Fruit fly (Drosophila melanogaster): ENCODE measurements around the gene CG12071.

DNA sequence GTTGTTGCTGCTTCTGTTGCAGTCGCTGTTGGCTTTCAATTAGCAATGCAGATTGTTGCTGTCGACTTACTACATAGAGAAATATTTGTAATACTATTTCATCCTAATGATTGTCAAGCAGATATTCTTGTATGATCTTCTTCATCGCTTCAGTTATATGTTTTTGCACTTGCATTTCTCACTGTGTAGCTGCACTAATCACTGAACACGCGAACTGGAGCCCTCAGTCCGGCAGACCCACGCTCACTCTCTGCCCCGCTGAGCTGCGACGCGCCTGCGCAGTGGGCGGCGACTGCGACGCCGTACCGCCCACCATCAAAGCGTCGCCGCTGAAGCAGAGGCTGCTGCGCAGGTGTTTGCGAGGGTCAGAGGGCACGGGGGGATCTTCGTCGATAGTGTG, 6.1 kb downstream of the CG12071 start:
- TF ChIP-seq CG12769 (tag; optimal IDR thresholded peaks at IDR 0.05) (peak; percentile 4), dan (GFP tag; IDR thresholded peaks at IDR 0.05) (no peak), sqz (GFP tag; optimal IDR thresholded peaks at IDR 0.05) (no peak), Bgb (GFP tag; IDR thresholded peaks at IDR 0.05; ENCODE audit: partially characterized antibody) (no peak), CG14965 (GFP tag; optimal IDR thresholded peaks at IDR 0.05; ENCODE audit: borderline replicate concordance) (no peak), CG14667 (GFP tag; IDR thresholded peaks at IDR 0.05) (no peak), bigmax (GFP tag; optimal IDR thresholded peaks at IDR 0.05) (no peak), crc (GFP tag; optimal IDR thresholded peaks at IDR 0.05) (no peak), B-H1 (GFP tag; IDR thresholded peaks at IDR 0.05) (no peak), CG8924 (tag; optimal IDR thresholded peaks at IDR 0.05) (no peak), CG7745 (tag; optimal IDR thresholded peaks at IDR 0.05) (no peak), oc (tag; optimal IDR thresholded peaks at IDR 0.05) (peak; percentile 57), fru (optimal IDR thresholded peaks at IDR 0.05) (no peak)
